Worm (Caenorhabditis elegans) whole organism, young adult: ENCODE results near the gene F57C7.4.

Experiments
- B0035.1 ChIP-seq: sonication (generic microtip); optimal IDR thresholded peaks from 2 replicates; lab custom pipeline; 2016; ENCODE audit warnings: missing genetic modification characterization, mild to moderate bottlenecking, missing compliant biosample characterization, missing genotype, missing genetic modification reagents
- F10E7.11 ChIP-seq: sonication (generic microtip); optimal IDR thresholded peaks from 2 replicates; lab custom pipeline; 2017; ENCODE audit warnings: mild to moderate bottlenecking, missing genetic modification characterization, moderate library complexity, missing compliant biosample characterization
- F23B12.7 ChIP-seq: sonication (generic microtip); optimal IDR thresholded peaks from 2 replicates; lab custom pipeline; 2017; ENCODE audit warnings: missing genetic modification characterization, mild to moderate bottlenecking, missing compliant biosample characterization, antibody characterized with exemption, moderate library complexity; ENCODE audit not compliant: insufficient read depth
- F55B11.4 ChIP-seq: sonication (generic microtip); optimal IDR thresholded peaks from 2 replicates; lab custom pipeline; 2016; ENCODE audit warnings: missing compliant biosample characterization, missing genetic modification characterization, borderline replicate concordance; ENCODE audit not compliant: insufficient read depth
- Y53F4B.3 ChIP-seq: fragments of 200-800 bp; sonication (Bioruptor generic); IDR thresholded peaks from 2 replicates; pipeline ENCODE4 v1.3.6; 2022; ENCODE audit warnings: missing genetic modification reagents, missing genetic modification characterization, missing compliant biosample characterization
- Y79H2A.3 ChIP-seq: fragments of 200-800 bp; sonication (Bioruptor generic); conservative IDR thresholded peaks from 2 replicates; pipeline ENCODE4 v1.3.6; 2022; ENCODE audit warnings: missing genetic modification reagents, missing genetic modification characterization, missing compliant biosample characterization
- ZK185.1 ChIP-seq: sonication (generic microtip); optimal IDR thresholded peaks from 2 replicates; lab custom pipeline; 2016; ENCODE audit warnings: mild to moderate bottlenecking, missing genetic modification characterization, missing compliant biosample characterization; ENCODE audit not compliant: poor library complexity, severe bottlenecking
- atf-7 ChIP-seq: sonication (generic microtip); optimal IDR thresholded peaks from 2 replicates; lab custom pipeline; 2017; ENCODE audit warnings: mild to moderate bottlenecking, missing genetic modification characterization, missing compliant biosample characterization
- athp-1 ChIP-seq: sonication (generic microtip); optimal IDR thresholded peaks from 2 replicates; lab custom pipeline; 2017; ENCODE audit warnings: mild to moderate bottlenecking, missing genetic modification characterization, missing compliant biosample characterization
- attf-6 ChIP-seq: fragments of 200-800 bp; sonication (Bioruptor generic); IDR thresholded peaks from 2 replicates; pipeline ENCODE4 v1.3.6; 2022; ENCODE audit warnings: missing genetic modification reagents, missing genetic modification characterization, missing compliant biosample characterization
- bed-1 ChIP-seq: fragments of 200-800 bp; sonication (Bioruptor generic); IDR thresholded peaks from 2 replicates; pipeline ENCODE4 v1.3.6; 2022; ENCODE audit warnings: missing genetic modification reagents, missing genetic modification characterization, missing compliant biosample characterization
- cebp-1 ChIP-seq, 2 experiments: fragments of 200-800 bp in 1 of 2; sonication (Bioruptor generic) in 1 of 2; sonication (generic microtip) in 1 of 2; IDR thresholded peaks in 1 of 2; optimal IDR thresholded peaks in 1 of 2; 2 replicates each; pipeline versions ENCODE4 v1.3.6 to Lab custom; 2017 to 2022; ENCODE audit warnings: missing compliant biosample characterization in 2 of 2, missing genetic modification characterization in 2 of 2, mild to moderate bottlenecking in 1 of 2, missing genetic modification reagents in 1 of 2, moderate library complexity in 1 of 2
- cebp-2 ChIP-seq: fragments of 200-800 bp; sonication (Bioruptor generic); IDR thresholded peaks from 2 replicates; pipeline ENCODE4 v1.3.6; 2022; ENCODE audit warnings: missing genetic modification characterization, missing compliant biosample characterization
- ceh-91 ChIP-seq: fragments of 200-800 bp; sonication (Bioruptor generic); IDR thresholded peaks from 2 replicates; pipeline ENCODE4 v1.3.6; 2022; ENCODE audit warnings: missing genetic modification reagents, missing genetic modification characterization, missing compliant biosample characterization
- die-1 ChIP-seq: sonication (generic microtip); optimal IDR thresholded peaks from 2 replicates; lab custom pipeline; 2016; ENCODE audit warnings: missing genotype, mild to moderate bottlenecking, missing genetic modification characterization, missing compliant biosample characterization
- efl-1 ChIP-seq: fragments of 150-350 bp; optimal IDR thresholded peaks from 2 replicates; lab custom pipeline; 2014; ENCODE audit warnings: missing biosample characterization, missing genetic modification reagents, missing genetic modification characterization
- egl-44 ChIP-seq: fragments of 200-800 bp; sonication (Bioruptor generic); IDR thresholded peaks from 2 replicates; pipeline ENCODE4 v1.3.6; 2022; ENCODE audit warnings: missing genetic modification reagents, missing genetic modification characterization, missing compliant biosample characterization
- fkh-3 ChIP-seq: sonication (generic microtip); optimal IDR thresholded peaks from 2 replicates; lab custom pipeline; 2016; ENCODE audit warnings: mild to moderate bottlenecking, missing genetic modification characterization, missing compliant biosample characterization
- hlh-26 ChIP-seq: fragments of 200-800 bp; sonication (Bioruptor generic); conservative IDR thresholded peaks from 2 replicates; pipeline ENCODE4 v1.3.6; 2022; ENCODE audit warnings: missing genetic modification reagents, missing genetic modification characterization, missing compliant biosample characterization
- hsf-1 ChIP-seq: fragments of 200-800 bp; sonication (Bioruptor generic); IDR thresholded peaks from 2 replicates; pipeline ENCODE4 v1.3.6; 2022; ENCODE audit warnings: missing genetic modification reagents, missing genetic modification characterization, missing compliant biosample characterization
- lsl-1 ChIP-seq: fragments of 200-800 bp; sonication (Bioruptor generic); optimal IDR thresholded peaks from 2 replicates; lab custom pipeline; 2018; ENCODE audit warnings: mild to moderate bottlenecking, missing genetic modification characterization, moderate library complexity, missing compliant biosample characterization
- lsy-27 ChIP-seq: sonication (generic microtip); optimal IDR thresholded peaks from 2 replicates; lab custom pipeline; 2017; ENCODE audit warnings: missing genetic modification characterization, mild to moderate bottlenecking, missing compliant biosample characterization, antibody characterized with exemption, missing genotype, borderline replicate concordance; ENCODE audit not compliant: insufficient read depth
- madf-8 ChIP-seq: fragments of 200-800 bp; sonication (Bioruptor generic); conservative IDR thresholded peaks from 2 replicates; pipeline ENCODE4 v1.3.6; 2022; ENCODE audit warnings: missing genetic modification reagents, missing genetic modification characterization, missing compliant biosample characterization
- mcd-1 ChIP-seq: fragments of 200-800 bp; sonication (Bioruptor generic); IDR thresholded peaks from 2 replicates; pipeline ENCODE4 v1.3.6; 2022; ENCODE audit warnings: missing genetic modification reagents, missing genetic modification characterization, missing compliant biosample characterization
- mes-4 ChIP-seq: sonication (generic microtip); optimal IDR thresholded peaks from 2 replicates; lab custom pipeline; 2016; ENCODE audit warnings: missing genotype, missing genetic modification characterization, missing compliant biosample characterization
- nhr-80 ChIP-seq: sonication (generic microtip); optimal IDR thresholded peaks from 2 replicates; lab custom pipeline; 2016; ENCODE audit warnings: missing genetic modification characterization, missing compliant biosample characterization
- nhr-90 ChIP-seq: sonication (generic microtip); optimal IDR thresholded peaks from 2 replicates; lab custom pipeline; 2016; ENCODE audit warnings: missing genotype, mild to moderate bottlenecking, missing genetic modification characterization, missing compliant biosample characterization
- pha-4 ChIP-seq: fragments of 150-350 bp; sonication (generic microtip); optimal IDR thresholded peaks from 2 replicates; lab custom pipeline; 2014; ENCODE audit warnings: missing biosample characterization, missing genetic modification reagents, missing genetic modification characterization
- rcor-1 ChIP-seq: fragments of 200-800 bp; sonication (Bioruptor generic); IDR thresholded peaks from 2 replicates; pipeline ENCODE4 v1.3.6; 2022; ENCODE audit warnings: missing genetic modification reagents, missing genetic modification characterization, missing compliant biosample characterization
- rec-8 ChIP-seq, 2 experiments: sonication (generic microtip); optimal IDR thresholded peaks; 2 replicates each; lab custom pipeline; 2016; ENCODE audit warnings: mild to moderate bottlenecking in 2 of 2, missing genetic modification characterization in 2 of 2, missing genetic modification reagents in 2 of 2, missing genotype in 2 of 2, missing biosample characterization in 1 of 2, missing compliant biosample characterization in 1 of 2, moderate library complexity in 1 of 2
- sea-2 ChIP-seq: fragments of 200-800 bp; sonication (Bioruptor generic); IDR thresholded peaks from 2 replicates; pipeline ENCODE4 v1.3.6; 2022; ENCODE audit warnings: missing genetic modification characterization, missing compliant biosample characterization
- tbp1 ChIP-seq: fragments of 200-800 bp; sonication (Bioruptor generic); optimal IDR thresholded peaks from 2 replicates; lab custom pipeline; 2018; ENCODE audit warnings: mild to moderate bottlenecking, missing genetic modification characterization, missing compliant biosample characterization
- tlf-1 ChIP-seq: fragments of 200-800 bp; sonication (Bioruptor generic); optimal IDR thresholded peaks from 2 replicates; lab custom pipeline; 2018; ENCODE audit warnings: mild to moderate bottlenecking, missing genetic modification characterization, missing compliant biosample characterization
- unc-62 ChIP-seq: fragments of 150-350 bp; optimal IDR thresholded peaks from 2 replicates; lab custom pipeline; 2014; ENCODE audit warnings: missing biosample characterization, missing genetic modification reagents, missing genetic modification characterization
- xnd-1 ChIP-seq: sonication (generic microtip); optimal IDR thresholded peaks from 2 replicates; lab custom pipeline; 2016; ENCODE audit warnings: missing genotype, missing genetic modification reagents, missing genetic modification characterization, missing compliant biosample characterization
- ztf-22 ChIP-seq: fragments of 200-800 bp; sonication (Bioruptor generic); optimal IDR thresholded peaks from 2 replicates; lab custom pipeline; 2018; ENCODE audit warnings: mild to moderate bottlenecking, missing genetic modification characterization, moderate library complexity, missing compliant biosample characterization

Gene F57C7.4

ce11 chrX:10534625-10535244 is 54.6 kb downstream of the F57C7.4 start:
- TF ChIP-seq mes-4 (tag; lab: Kevin White, UChicago): no peak
- peak; percentile 62 for TF ChIP-seq nhr-80 (tag; lab: Kevin White, UChicago)
- TF ChIP-seq, all 124 proteins: peak for 1

DNA sequence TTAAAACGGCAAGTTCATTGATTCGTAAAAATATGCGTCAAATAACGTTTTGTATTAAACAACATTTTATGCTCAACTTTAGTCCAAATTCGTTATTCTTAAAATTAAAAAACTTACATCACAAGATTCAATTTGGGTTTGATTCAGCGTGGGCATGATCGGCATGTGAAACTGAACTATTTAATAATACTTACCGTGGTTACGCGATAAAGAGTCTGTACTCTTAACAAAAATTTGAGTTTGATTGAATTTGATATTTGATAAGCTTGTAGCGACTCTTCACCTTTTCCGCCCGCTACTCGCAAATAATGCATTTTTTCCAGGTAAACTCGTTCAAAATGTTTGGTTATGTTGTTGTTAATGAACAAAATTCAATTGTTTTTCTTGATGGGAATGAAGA is 55.9 kb downstream of the F57C7.4 start, which contains the start of gene glo-3:
TSS of gene glo-3 (plus strand) at position 253 of the 400 bp plus-strand sequence.
- TF ChIP-seq athp-1 (no peak), nhr-80 (tag; lab: Kevin White, UChicago) (peak; percentile 47)

ce11 chrX:10532180-10532833 is 57.1 kb downstream of the F57C7.4 start:
- TF ChIP-seq B0035.1 (tag; lab: Kevin White, UChicago) (no peak), unc-62 (GFP tag; lab: Kevin White, UChicago) (peak; percentile 35), ceh-91 (no peak), tlf-1 (GFP tag; lab: Kevin White, UChicago) (no peak), die-1 (tag; lab: Kevin White, UChicago) (no peak), egl-44 (GFP tag; lab: Robert Waterston, UW) (no peak), cebp-2 (GFP tag; lab: Robert Waterston, UW) (no peak), hlh-26 (GFP tag; lab: Robert Waterston, UW) (no peak), efl-1 (GFP tag; lab: Kevin White, UChicago) (no peak), attf-6 (GFP tag; lab: Robert Waterston, UW) (no peak), xnd-1 (tag; lab: Kevin White, UChicago) (no peak), ZK185.1 (tag; lab: Kevin White, UChicago) (peak; percentile 1), rec-8 (tag; optimal IDR thresholded peaks at IDR 0.05; lab: Kevin White, UChicago) (no peak), Y53F4B.3 (GFP tag; lab: Robert Waterston, UW) (no peak), pha-4 (no peak), athp-1 (no peak), nhr-90 (tag; lab: Kevin White, UChicago) (no peak), madf-8 (GFP tag; lab: Robert Waterston, UW) (no peak), cebp-1 (GFP tag; IDR thresholded peaks at IDR 0.05; lab: Robert Waterston, UW) (no peak), cebp-1 (tag; optimal IDR thresholded peaks at IDR 0.05; lab: Kevin White, UChicago) (peak; percentile 16), fkh-3 (tag; lab: Kevin White, UChicago) (no peak), F10E7.11 (tag; lab: Kevin White, UChicago) (no peak), sea-2 (GFP tag; lab: Robert Waterston, UW) (no peak), F55B11.4 (no peak), nhr-80 (tag; lab: Kevin White, UChicago) (peak; percentile 53), Y79H2A.3 (GFP tag; lab: Robert Waterston, UW) (no peak), ztf-22 (no peak), atf-7 (no peak), lsl-1 (GFP tag; lab: Kevin White, UChicago) (no peak), rcor-1 (no peak), lsy-27 (tag; lab: Kevin White, UChicago) (no peak), bed-1 (GFP tag; lab: Robert Waterston, UW) (no peak), tbp1 (GFP tag; lab: Kevin White, UChicago) (no peak), mcd-1 (GFP tag; lab: Robert Waterston, UW) (no peak), F23B12.7 (tag; lab: Kevin White, UChicago) (no peak), hsf-1 (GFP tag; lab: Robert Waterston, UW) (no peak)
